Worm (Caenorhabditis elegans) whole organism, L4 larva: Measurements from ENCODE around the gene T06D8.10.

ENCODE experiments used
- F10B5.3 ChIP-seq: sonication (generic microtip); optimal IDR thresholded peaks from 2 replicates; lab custom pipeline; 2016; ENCODE audit warnings: mild to moderate bottlenecking, missing genetic modification characterization, missing compliant biosample characterization
- ceh-28 ChIP-seq: fragments of 150-350 bp; optimal IDR thresholded peaks from 2 replicates; lab custom pipeline; 2014; ENCODE audit warnings: missing biosample characterization, missing genetic modification reagents, missing genetic modification characterization
- fos-1 ChIP-seq: fragments of 150-350 bp; optimal IDR thresholded peaks from 2 replicates; lab custom pipeline; 2014; ENCODE audit warnings: missing biosample characterization, missing genetic modification characterization
- hlh-30 ChIP-seq: sonication (generic microtip); optimal IDR thresholded peaks from 2 replicates; lab custom pipeline; 2017; ENCODE audit warnings: antibody characterized with exemption, mild to moderate bottlenecking, missing genetic modification characterization, missing compliant biosample characterization; ENCODE audit not compliant: insufficient read depth
- lin-39 ChIP-seq: fragments of 150-350 bp; optimal IDR thresholded peaks from 2 replicates; lab custom pipeline; 2014; ENCODE audit warnings: missing biosample characterization, missing genetic modification reagents, missing genetic modification characterization
- nhr-77 ChIP-seq: fragments of 150-350 bp; optimal IDR thresholded peaks from 2 replicates; lab custom pipeline; 2014; ENCODE audit warnings: missing biosample characterization, missing genetic modification characterization

- TF ChIP-seq fos-1 (no peak), nhr-77 (tag; lab: Kevin White, UChicago) (no peak), ceh-28 (no peak), hlh-30 (tag; lab: Kevin White, UChicago) (no peak), lin-39 (tag; lab: Kevin White, UChicago) (no peak), F10B5.3 (tag; lab: Kevin White, UChicago) (no peak)
These were observed 4.4 kb downstream of the T06D8.10 start for ce11 chrII:11242918-11243317.
